Fruit fly (Drosophila melanogaster) whole organism: ENCODE data around the gene CG42269.

Experiments
- CG8478 ChIP-seq: fragments of >200 bp; optimal IDR thresholded peaks from 2 replicates; lab custom pipeline; 2018; ENCODE audit warnings: inconsistent platforms
- Dll ChIP-seq: fragments of >200 bp; optimal IDR thresholded peaks from 2 replicates; lab custom pipeline; 2017
- EcR ChIP-seq, 2 experiments: fragments of >200 bp; optimal IDR thresholded peaks; 2 replicates each; lab custom pipeline; 2017; ENCODE audit warnings: missing biosample characterization in 2 of 2, missing genetic modification characterization in 2 of 2, missing genetic modification reagents in 2 of 2
- pan ChIP-seq: fragments of >200 bp; optimal IDR thresholded peaks from 2 replicates; lab custom pipeline; 2017
- psq ChIP-seq: fragments of >200 bp; optimal IDR thresholded peaks from 2 replicates; lab custom pipeline; 2017
- usp ChIP-seq: fragments of >200 bp; optimal IDR thresholded peaks from 2 replicates; lab custom pipeline; 2017; ENCODE audit warnings: missing biosample characterization, missing genetic modification characterization, mixed read lengths

DNA sequence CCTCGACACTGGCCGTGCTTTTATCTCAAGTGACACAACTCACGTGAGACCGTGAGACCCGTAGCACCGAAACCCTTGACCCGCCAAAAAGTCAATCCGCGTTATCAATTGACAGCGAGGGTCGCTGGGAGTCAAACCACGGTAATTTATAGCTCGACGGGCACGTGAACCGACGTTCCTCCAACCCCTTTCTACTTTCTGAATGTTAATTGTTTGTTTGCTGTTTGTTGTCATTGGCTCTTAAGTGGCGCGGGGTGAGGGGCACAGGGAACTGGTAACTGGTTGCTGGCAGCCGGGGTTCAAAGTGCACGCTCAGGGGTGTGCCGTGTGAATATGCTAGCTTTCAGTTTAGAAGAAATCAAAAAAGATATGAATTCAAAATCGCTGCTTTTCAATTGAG lies 40.6 kb downstream of the CG42269 start:
- TF ChIP-seq usp: no peak
- TF ChIP-seq psq (lab: Kevin White, UChicago): no peak
- TF ChIP-seq Dll (lab: Kevin White, UChicago): no peak
- TF ChIP-seq pan (lab: Kevin White, UChicago): no peak
- no peak for TF ChIP-seq EcR (GFP tag; optimal IDR thresholded peaks at IDR 0.05; lab: Kevin White, UChicago)
- TF ChIP-seq CG8478 (lab: Kevin White, UChicago): no peak
